Worm (Caenorhabditis elegans) whole organism, L4 larva: ENCODE results near the gene Y27F2A.10.
A peak's percentile ranks its signal among the peaks of the same experiment; 100 is the strongest.
"Not testable (repeated sequence)": the region's sequence is repeated elsewhere in the genome, so short reads cannot be mapped to it uniquely, and the experiment has no call there.

Source experiments
- F26F4.8 ChIP-seq: fragments of 200-800 bp; sonication (Bioruptor generic); conservative IDR thresholded peaks from 2 replicates; pipeline ENCODE4 v1.3.6; 2022; ENCODE audit warnings: missing genetic modification characterization, missing compliant biosample characterization
- F37D6.2 ChIP-seq: sonication (generic microtip); optimal IDR thresholded peaks from 2 replicates; lab custom pipeline; 2016; ENCODE audit warnings: mild to moderate bottlenecking, missing genetic modification characterization, missing compliant biosample characterization
- F49E8.2 ChIP-seq: sonication (generic microtip); optimal IDR thresholded peaks from 2 replicates; lab custom pipeline; 2016; ENCODE audit warnings: missing compliant biosample characterization, mild to moderate bottlenecking, missing genetic modification characterization, borderline replicate concordance
- ama-1 ChIP-seq: fragments of 150-350 bp; optimal IDR thresholded peaks from 2 replicates; lab custom pipeline; 2014; ENCODE audit warnings: inconsistent platforms, mixed read lengths
- ces-1 ChIP-seq: fragments of 150-350 bp; sonication (generic microtip); optimal IDR thresholded peaks from 4 replicates; lab custom pipeline; 2014; ENCODE audit warnings: missing biosample characterization, missing genetic modification reagents, missing genetic modification characterization
- daf-12 ChIP-seq: fragments of 150-350 bp; optimal IDR thresholded peaks from 2 replicates; lab custom pipeline; 2014; ENCODE audit warnings: missing biosample characterization, missing genetic modification reagents, missing genetic modification characterization
- daf-16 ChIP-seq, 3 experiments: sonication (generic microtip); optimal IDR thresholded peaks; 2 replicates each; lab custom pipeline; 2016 to 2017; ENCODE audit warnings: missing genetic modification characterization in 3 of 3, missing genetic modification reagents in 3 of 3, mild to moderate bottlenecking in 2 of 3, missing compliant biosample characterization in 2 of 3, missing biosample characterization in 1 of 3, moderate library complexity in 1 of 3
- daf-8 ChIP-seq: fragments of 200-800 bp; sonication (Bioruptor generic); IDR thresholded peaks from 2 replicates; pipeline ENCODE4 v1.3.6; 2022; ENCODE audit warnings: missing genetic modification characterization, missing compliant biosample characterization
- duxl-1 ChIP-seq: sonication (generic microtip); optimal IDR thresholded peaks from 2 replicates; lab custom pipeline; 2016; ENCODE audit warnings: mild to moderate bottlenecking, missing genetic modification characterization, moderate library complexity, missing compliant biosample characterization; ENCODE audit not compliant: poor library complexity
- egl-43 ChIP-seq: fragments of 200-800 bp; sonication (Bioruptor generic); IDR thresholded peaks from 2 replicates; pipeline ENCODE4 v1.3.6; 2022; ENCODE audit warnings: missing genetic modification reagents, missing genetic modification characterization, missing compliant biosample characterization
- hlh-30 ChIP-seq: sonication (generic microtip); optimal IDR thresholded peaks from 2 replicates; lab custom pipeline; 2017; ENCODE audit warnings: antibody characterized with exemption, mild to moderate bottlenecking, missing genetic modification characterization, missing compliant biosample characterization; ENCODE audit not compliant: insufficient read depth
- lin-29 ChIP-seq: fragments of 200-800 bp; sonication (Bioruptor generic); IDR thresholded peaks from 2 replicates; pipeline ENCODE4 v1.3.6; 2022; ENCODE audit warnings: missing genetic modification reagents, missing genetic modification characterization, missing compliant biosample characterization
- lin-38 ChIP-seq: fragments of 200-800 bp; sonication (Bioruptor generic); IDR thresholded peaks from 2 replicates; pipeline ENCODE4 v1.3.6; 2022; ENCODE audit warnings: missing genetic modification reagents, missing genetic modification characterization, missing compliant biosample characterization
- lsy-2 ChIP-seq, 2 experiments: fragments of 150-350 bp in 1 of 2; sonication (generic microtip) in 1 of 2; optimal IDR thresholded peaks; 2 replicates each; lab custom pipeline; 2014 to 2017; ENCODE audit warnings: missing biosample characterization in 2 of 2, missing genetic modification characterization in 2 of 2
- nhr-25 ChIP-seq: sonication (generic microtip); optimal IDR thresholded peaks from 2 replicates; lab custom pipeline; 2017; ENCODE audit warnings: missing genetic modification characterization, mild to moderate bottlenecking, missing compliant biosample characterization, antibody characterized with exemption, moderate library complexity, borderline replicate concordance; ENCODE audit not compliant: insufficient read depth
- nhr-41 ChIP-seq: fragments of 200-800 bp; sonication (Bioruptor generic); IDR thresholded peaks from 2 replicates; pipeline ENCODE4 v1.3.6; 2022; ENCODE audit warnings: missing genetic modification reagents, missing genetic modification characterization, missing compliant biosample characterization
- nhr-48 ChIP-seq: sonication (generic microtip); optimal IDR thresholded peaks from 2 replicates; lab custom pipeline; 2016; ENCODE audit warnings: mild to moderate bottlenecking, missing genetic modification characterization, missing compliant biosample characterization
- nhr-77 ChIP-seq: fragments of 150-350 bp; optimal IDR thresholded peaks from 2 replicates; lab custom pipeline; 2014; ENCODE audit warnings: missing biosample characterization, missing genetic modification characterization
- saeg-2 ChIP-seq: fragments of 200-800 bp; sonication (Bioruptor generic); IDR thresholded peaks from 2 replicates; pipeline ENCODE4 v1.3.6; 2022; ENCODE audit warnings: missing genetic modification reagents, missing genetic modification characterization, missing compliant biosample characterization
- spr-1 ChIP-seq: sonication (generic microtip); optimal IDR thresholded peaks from 2 replicates; lab custom pipeline; 2016; ENCODE audit warnings: mild to moderate bottlenecking, missing genetic modification characterization, missing compliant biosample characterization
- tag-97 ChIP-seq: fragments of 200-800 bp; sonication (Bioruptor generic); IDR thresholded peaks from 2 replicates; pipeline ENCODE4 v1.3.6; 2022; ENCODE audit warnings: missing genetic modification characterization, missing compliant biosample characterization
- unc-130 ChIP-seq: sonication (generic microtip); optimal IDR thresholded peaks from 2 replicates; lab custom pipeline; 2016; ENCODE audit warnings: missing genetic modification reagents, missing genetic modification characterization, missing compliant biosample characterization
- unc-39 ChIP-seq: sonication (generic microtip); optimal IDR thresholded peaks from 2 replicates; lab custom pipeline; 2017; ENCODE audit warnings: missing biosample characterization, missing genetic modification characterization
- zfp-2 ChIP-seq: sonication (generic microtip); optimal IDR thresholded peaks from 2 replicates; lab custom pipeline; 2016; ENCODE audit warnings: mild to moderate bottlenecking, missing genetic modification characterization, missing compliant biosample characterization

Y27F2A.10 gene

DNA sequence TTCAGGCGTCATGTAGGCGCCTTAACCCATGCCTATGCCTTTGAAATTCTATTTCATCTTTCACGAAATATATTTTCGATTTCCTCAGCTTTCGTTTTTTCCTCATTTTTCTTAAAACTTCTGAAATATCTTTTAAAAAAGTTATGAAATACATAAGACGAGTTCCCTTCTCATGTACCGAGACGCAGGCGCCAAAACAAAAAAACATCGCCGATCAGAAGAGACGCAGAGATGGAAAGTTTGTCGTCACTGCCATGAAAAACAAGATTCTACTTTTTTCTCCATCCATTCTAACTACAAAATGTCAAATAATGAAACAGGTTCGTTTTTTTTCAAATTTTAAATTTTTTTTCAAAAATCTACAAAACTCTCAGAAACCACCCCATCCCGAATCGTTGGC, 43.1 kb downstream of the Y27F2A.10 start, which contains the start of gene chil-24 (continued):
- peak; percentile 73 for TF ChIP-seq duxl-1 (tag; lab: Kevin White, UChicago)

DNA sequence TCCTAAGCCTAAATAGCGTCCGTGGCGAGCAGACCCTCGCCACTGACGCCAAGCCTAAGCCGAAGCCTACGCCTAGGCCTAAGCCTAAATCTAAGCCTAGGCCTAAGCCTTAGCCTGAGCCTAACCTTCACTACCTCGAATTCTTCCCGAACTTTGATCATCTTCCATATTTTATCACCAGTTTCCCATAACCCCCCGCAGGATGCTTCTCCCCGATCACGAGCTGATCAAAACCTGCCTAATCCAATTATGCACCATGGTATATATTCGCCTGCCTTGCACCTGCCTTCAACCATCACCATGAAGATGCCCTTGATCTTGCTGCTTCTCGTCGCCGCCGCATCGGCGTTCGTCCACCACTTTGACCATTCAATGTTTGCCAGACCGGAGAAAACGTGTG, 45.3 kb downstream of the Y27F2A.10 start, which contains the start of gene ins-31:
TSS of gene ins-31 (plus strand) at position 301 of the 400 bp plus-strand sequence.
- not testable (repeated sequence) for TF ChIP-seq F49E8.2 (tag; lab: Kevin White, UChicago); lin-38 (GFP tag; lab: Robert Waterston, UW); tag-97

DNA sequence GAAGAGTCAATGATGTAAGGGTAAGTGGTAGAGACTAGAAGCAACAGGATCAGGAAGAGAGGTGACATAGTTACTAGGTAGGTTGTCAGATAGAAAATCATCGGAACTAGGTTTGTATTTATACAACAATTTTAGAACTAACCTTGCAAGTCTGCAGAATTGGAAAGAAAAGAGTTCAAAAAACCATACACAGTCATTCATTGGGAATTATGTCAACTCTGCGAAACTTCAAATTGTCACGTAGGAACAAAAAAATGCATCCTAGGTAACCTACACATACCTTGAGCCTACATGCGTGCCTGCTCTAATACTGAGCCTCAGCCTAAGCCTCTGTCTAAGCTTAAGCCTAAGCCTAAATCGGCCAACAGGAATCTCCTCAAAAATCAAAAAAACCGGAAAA, 45.7 kb downstream of the Y27F2A.10 start, which contains the start of gene ins-19:
TSS of gene ins-19 (minus strand) at position 101 of the 400 bp plus-strand sequence.
- no peak for TF ChIP-seq nhr-25 (tag; lab: Kevin White, UChicago)
- no peak for TF ChIP-seq spr-1 (tag; lab: Kevin White, UChicago)
- TF ChIP-seq nhr-77 (tag; lab: Kevin White, UChicago): no peak
- TF ChIP-seq unc-130 (GFP tag; lab: Kevin White, UChicago): no peak
- no peak for TF ChIP-seq egl-43 (GFP tag; lab: Robert Waterston, UW)
- TF ChIP-seq zfp-2: no peak
- no peak for TF ChIP-seq F49E8.2 (tag; lab: Kevin White, UChicago)
- no peak for TF ChIP-seq nhr-48 (tag; lab: Kevin White, UChicago)
- no peak for TF ChIP-seq lin-29 (GFP tag; lab: Robert Waterston, UW)
- no peak for TF ChIP-seq F26F4.8 (GFP tag; lab: Robert Waterston, UW)
- no peak for TF ChIP-seq unc-39 (tag; lab: Kevin White, UChicago)
- TF ChIP-seq F37D6.2 (tag; lab: Kevin White, UChicago): no peak
- TF ChIP-seq ama-1 (lab: Kevin White, UChicago): no peak
- TF ChIP-seq saeg-2: no peak
- no peak for TF ChIP-seq lsy-2 (tag; optimal IDR thresholded peaks at IDR 0.05; lab: Kevin White, UChicago)
- TF ChIP-seq daf-8: no peak
- TF ChIP-seq nhr-41 (GFP tag; lab: Robert Waterston, UW): no peak
- TF ChIP-seq hlh-30 (tag; lab: Kevin White, UChicago): no peak

DNA sequence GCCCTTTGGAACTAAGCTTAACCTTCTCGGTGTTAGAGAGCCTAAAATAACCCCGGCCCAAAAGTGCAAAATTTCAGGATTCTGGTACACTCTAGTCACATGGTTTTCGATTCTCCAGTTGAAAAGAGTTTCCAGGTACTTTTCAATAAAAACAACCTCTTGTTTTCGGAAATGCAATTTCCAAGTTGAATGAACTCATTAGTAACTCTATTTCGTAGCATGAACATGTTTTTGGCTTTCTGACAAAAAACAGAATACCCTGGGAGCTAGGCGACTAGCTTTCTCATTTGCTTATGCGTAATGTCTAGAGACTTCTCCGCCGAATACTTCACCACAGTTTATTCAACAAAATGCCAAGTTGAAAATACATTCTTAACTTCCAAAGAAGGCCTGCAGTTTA, 48.9 kb downstream of the Y27F2A.10 start, which contains the start of gene srh-71:
TSS of gene srh-71 (plus strand) at position 301 of the 400 bp plus-strand sequence.
- TF ChIP-seq ces-1 (GFP tag; lab: Kevin White, UChicago) (no peak), daf-16 (GFP tag; optimal IDR thresholded peaks at IDR 0.05; lab: Kevin White, UChicago) (no peak), daf-16 (tag; optimal IDR thresholded peaks at IDR 0.05; lab: Kevin White, UChicago) (no peak), daf-12 (no peak), lin-38 (GFP tag; lab: Robert Waterston, UW) (no peak), hlh-30 (tag; lab: Kevin White, UChicago) (no peak)
